Fruit fly (Drosophila melanogaster): ENCODE measurements around the gene CG15362.

- TF ChIP-seq rn (GFP tag; IDR thresholded peaks at IDR 0.05): no peak
- no peak for TF ChIP-seq EcR (GFP tag; optimal IDR thresholded peaks at IDR 0.05)
- TF ChIP-seq CG14655 (GFP tag; optimal IDR thresholded peaks at IDR 0.05): no peak
- TF ChIP-seq D1 (tag; optimal IDR thresholded peaks at IDR 0.05): no peak
- TF ChIP-seq CG8301 (tag; optimal IDR thresholded peaks at IDR 0.05): no peak
- no peak for TF ChIP-seq CG32121 (GFP tag; IDR thresholded peaks at IDR 0.05)
- no peak for TF ChIP-seq Snoo (tag; optimal IDR thresholded peaks at IDR 0.05)
- TF ChIP-seq Pif1B (GFP tag; optimal IDR thresholded peaks at IDR 0.05): no peak
- no peak for TF ChIP-seq CG8159 (tag; optimal IDR thresholded peaks at IDR 0.05)
- TF ChIP-seq CG4496 (GFP tag; IDR thresholded peaks at IDR 0.05): no peak
- TF ChIP-seq CG12605 (GFP tag; IDR thresholded peaks at IDR 0.05): no peak
- no peak for TF ChIP-seq CG15710 (tag; optimal IDR thresholded peaks at IDR 0.05)
- TF ChIP-seq CG34367 (tag; optimal IDR thresholded peaks at IDR 0.05): no peak
- TF ChIP-seq CG9948 (tag; optimal IDR thresholded peaks at IDR 0.05): no peak
Measured at dm6 chr2L:1945609-1946008, 35.4 kb upstream of the CG15362 start, which contains the start of gene CG15357.

Data from whole organism, pupa.